Worm (Caenorhabditis elegans) whole organism, midembryonic: ENCODE data around the gene M79.2.

Source experiments
- T22C8.4 ChIP-seq: fragments of 200-800 bp; sonication (Bioruptor generic); IDR thresholded peaks from 2 replicates; pipeline ENCODE4 v1.3.6; 2022; ENCODE audit warnings: missing genetic modification characterization, missing compliant biosample characterization
- cog-1 ChIP-seq: sonication (generic microtip); optimal IDR thresholded peaks from 2 replicates; lab custom pipeline; 2016; ENCODE audit warnings: missing genetic modification characterization, missing compliant biosample characterization
- flt-1 ChIP-seq: fragments of 200-800 bp; sonication (Bioruptor generic); IDR thresholded peaks from 2 replicates; pipeline ENCODE4 v1.3.6; 2022; ENCODE audit warnings: missing genetic modification characterization, missing compliant biosample characterization
- klf-2 ChIP-seq: fragments of 200-800 bp; sonication (Bioruptor generic); conservative IDR thresholded peaks from 2 replicates; pipeline ENCODE4 v1.3.6; 2022; ENCODE audit warnings: missing genetic modification reagents, missing genetic modification characterization, missing compliant biosample characterization
- med-1 ChIP-seq: sonication (generic microtip); optimal IDR thresholded peaks from 2 replicates; lab custom pipeline; 2017; ENCODE audit warnings: missing genetic modification characterization, mild to moderate bottlenecking, missing compliant biosample characterization, antibody characterized with exemption, missing genetic modification reagents; ENCODE audit not compliant: insufficient read depth
- ref-1 ChIP-seq: fragments of 200-800 bp; sonication (Bioruptor generic); conservative IDR thresholded peaks from 2 replicates; pipeline ENCODE4 v1.3.6; 2022; ENCODE audit warnings: missing genetic modification reagents, missing genetic modification characterization, missing compliant biosample characterization
- tab-1 ChIP-seq: fragments of 200-800 bp; sonication (Bioruptor generic); IDR thresholded peaks from 2 replicates; pipeline ENCODE4 v1.3.6; 2022; ENCODE audit warnings: missing genetic modification characterization, missing compliant biosample characterization
- ztf-23 ChIP-seq: fragments of 200-800 bp; sonication (Bioruptor generic); IDR thresholded peaks from 2 replicates; pipeline ENCODE4 v1.3.6; 2022; ENCODE audit warnings: missing genetic modification reagents, missing genetic modification characterization, missing compliant biosample characterization
- ztf-29 ChIP-seq: fragments of 200-800 bp; sonication (Bioruptor generic); IDR thresholded peaks from 2 replicates; pipeline ENCODE4 v1.3.6; 2022; ENCODE audit warnings: missing genetic modification reagents, missing genetic modification characterization, missing compliant biosample characterization

The M79.2 gene

ce11 chrX:10635608-10636007 is 7.0 kb upstream of the M79.2 start, which contains the start of gene daf-12:
Gene daf-12, plus strand, starts transcription at chrX:10635908.
- TF ChIP-seq ref-1 (no peak), tab-1 (GFP tag; lab: Robert Waterston, UW) (no peak), T22C8.4 (GFP tag; lab: Robert Waterston, UW) (no peak), klf-2 (no peak), flt-1 (no peak), med-1 (no peak), ztf-29 (GFP tag; lab: Robert Waterston, UW) (no peak), cog-1 (no peak), ztf-23 (GFP tag; lab: Robert Waterston, UW) (no peak)

DNA sequence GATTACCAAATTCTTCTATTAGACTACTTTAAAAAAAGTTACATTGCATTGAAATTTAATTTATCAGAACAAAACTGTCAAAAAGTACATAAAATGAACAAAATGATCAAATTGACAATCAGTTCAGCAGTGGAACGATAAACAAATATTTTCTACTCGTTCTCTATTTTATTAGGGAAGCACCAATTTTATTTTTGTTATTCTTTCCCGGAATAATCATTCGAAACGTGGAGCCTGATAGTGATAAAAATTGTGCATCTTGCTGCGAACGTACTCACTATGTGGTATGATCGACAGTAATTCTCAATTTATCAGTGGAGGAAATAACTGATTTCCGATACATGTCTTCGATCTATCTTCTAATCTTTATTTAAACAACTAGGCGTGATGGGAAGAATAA is 3.3 kb upstream of the M79.2 start:
- TF ChIP-seq ztf-29 (GFP tag; lab: Robert Waterston, UW) (no peak), T22C8.4 (GFP tag; lab: Robert Waterston, UW) (no peak), ref-1 (no peak), flt-1 (no peak)

ce11 chrX:10630952-10631351 is 2.3 kb upstream of the M79.2 start:
- TF ChIP-seq cog-1 (no peak), T22C8.4 (GFP tag; lab: Robert Waterston, UW) (no peak), ref-1 (no peak), ztf-23 (GFP tag; lab: Robert Waterston, UW) (no peak), klf-2 (no peak), flt-1 (no peak), tab-1 (GFP tag; lab: Robert Waterston, UW) (no peak), med-1 (no peak), ztf-29 (GFP tag; lab: Robert Waterston, UW) (no peak)

DNA sequence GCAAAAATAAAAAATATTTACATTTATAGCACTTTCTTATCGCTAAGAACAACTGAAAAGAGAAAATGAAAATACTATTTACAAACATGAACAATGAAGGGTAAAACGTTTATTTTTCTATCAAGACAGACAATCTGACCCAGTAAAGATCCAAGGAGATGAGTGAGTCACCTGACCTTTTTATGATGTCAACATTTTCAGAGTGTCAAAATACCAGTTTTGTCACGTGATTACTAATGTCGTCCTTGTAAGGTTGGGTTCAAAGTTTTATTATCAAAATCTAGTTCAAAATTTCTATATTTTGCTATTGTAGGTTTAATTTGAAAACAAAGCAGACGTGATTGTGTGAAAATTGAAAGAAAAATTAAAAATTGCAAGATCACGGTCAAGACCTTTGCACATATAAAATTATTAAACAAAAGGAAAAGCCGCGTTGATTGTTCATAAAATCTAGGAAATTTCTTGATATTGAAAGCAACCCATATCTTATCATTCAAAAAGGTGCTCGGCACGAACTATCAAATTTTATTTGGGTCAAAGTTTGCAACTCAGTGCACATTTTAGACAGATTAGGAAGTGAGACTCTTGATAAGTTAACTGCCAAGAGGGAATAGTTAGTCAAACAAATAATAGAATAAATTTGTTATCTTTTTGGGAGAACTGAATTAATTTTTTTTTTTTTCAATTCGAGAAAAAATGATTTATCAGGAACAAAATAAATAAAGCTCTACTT is 1.6 kb upstream of the M79.2 start:
- TF ChIP-seq cog-1 (no peak), flt-1 (no peak), ztf-29 (GFP tag; lab: Robert Waterston, UW) (no peak), T22C8.4 (GFP tag; lab: Robert Waterston, UW) (no peak), klf-2 (no peak), tab-1 (GFP tag; lab: Robert Waterston, UW) (no peak), ref-1 (no peak), med-1 (no peak), ztf-23 (GFP tag; lab: Robert Waterston, UW) (no peak)

ce11 chrX:10629117-10629516 is 510 bp upstream of the M79.2 start:
- TF ChIP-seq flt-1 (no peak), cog-1 (no peak), klf-2 (no peak), tab-1 (GFP tag; lab: Robert Waterston, UW) (no peak), ref-1 (no peak), T22C8.4 (GFP tag; lab: Robert Waterston, UW) (no peak), ztf-29 (GFP tag; lab: Robert Waterston, UW) (no peak), ztf-23 (GFP tag; lab: Robert Waterston, UW) (no peak), med-1 (no peak)

DNA sequence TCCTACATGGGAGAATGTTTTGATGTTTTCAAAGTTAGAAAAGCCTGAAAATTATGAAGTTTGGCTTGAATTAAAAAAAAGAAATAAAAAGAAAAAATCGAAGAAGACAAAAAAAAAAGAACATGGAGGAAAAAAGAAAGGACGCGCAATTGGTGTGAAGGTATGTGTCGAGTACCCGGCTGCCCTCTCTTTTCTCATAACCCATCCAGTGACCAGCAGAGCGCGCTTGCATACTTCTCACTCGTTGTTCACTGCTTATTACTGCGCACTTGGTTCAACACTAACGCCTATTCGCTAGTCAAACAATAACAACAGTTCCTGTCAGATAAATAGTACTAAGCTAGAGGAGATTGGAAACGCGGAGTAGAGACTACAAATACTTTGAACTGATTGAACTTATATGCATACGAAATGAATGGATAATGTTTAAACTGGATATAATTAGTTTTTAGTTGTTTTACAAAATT is 4.4 kb downstream of the M79.2 start, which contains the start of gene abl-1:
abl-1 (minus strand) TSS at position 51 of the 467 bp plus-strand sequence.
- TF ChIP-seq tab-1 (GFP tag; lab: Robert Waterston, UW) (no peak), klf-2 (no peak), ztf-23 (GFP tag; lab: Robert Waterston, UW) (no peak), ref-1 (no peak), cog-1 (no peak), med-1 (no peak), T22C8.4 (GFP tag; lab: Robert Waterston, UW) (no peak), flt-1 (no peak)

DNA sequence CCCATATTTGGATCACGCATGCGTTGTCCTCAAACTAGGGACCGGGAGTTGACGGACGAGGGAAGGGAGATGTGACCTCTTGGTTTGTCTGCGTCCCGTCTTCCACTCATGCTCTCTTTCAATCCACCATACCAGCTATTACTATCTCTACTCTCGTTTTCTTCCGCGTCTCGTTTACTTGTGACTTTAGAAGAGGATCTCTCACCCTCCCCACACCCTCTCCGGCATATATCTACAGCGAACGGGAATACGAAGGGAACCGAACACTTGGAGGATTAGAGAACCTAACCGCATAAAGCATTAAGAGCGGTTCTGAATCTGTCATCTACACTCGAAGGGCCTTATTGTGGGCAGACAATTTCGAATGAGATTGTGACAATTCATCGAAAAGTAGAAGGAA is 5.5 kb downstream of the M79.2 start:
- TF ChIP-seq T22C8.4 (GFP tag; lab: Robert Waterston, UW) = no peak
- no peak for TF ChIP-seq ztf-29 (GFP tag; lab: Robert Waterston, UW)
- no peak for TF ChIP-seq klf-2
- TF ChIP-seq flt-1 = no peak
- TF ChIP-seq tab-1 (GFP tag; lab: Robert Waterston, UW) = no peak
- no peak for TF ChIP-seq ref-1
- no peak for TF ChIP-seq ztf-23 (GFP tag; lab: Robert Waterston, UW)
- no peak for TF ChIP-seq cog-1
- no peak for TF ChIP-seq med-1

ce11 chrX:10622607-10623006 is 6.0 kb downstream of the M79.2 start:
- TF ChIP-seq cog-1 (no peak), T22C8.4 (GFP tag; lab: Robert Waterston, UW) (no peak), med-1 (no peak), klf-2 (no peak), ztf-23 (GFP tag; lab: Robert Waterston, UW) (no peak), tab-1 (GFP tag; lab: Robert Waterston, UW) (no peak), flt-1 (no peak), ztf-29 (GFP tag; lab: Robert Waterston, UW) (no peak), ref-1 (no peak)

DNA sequence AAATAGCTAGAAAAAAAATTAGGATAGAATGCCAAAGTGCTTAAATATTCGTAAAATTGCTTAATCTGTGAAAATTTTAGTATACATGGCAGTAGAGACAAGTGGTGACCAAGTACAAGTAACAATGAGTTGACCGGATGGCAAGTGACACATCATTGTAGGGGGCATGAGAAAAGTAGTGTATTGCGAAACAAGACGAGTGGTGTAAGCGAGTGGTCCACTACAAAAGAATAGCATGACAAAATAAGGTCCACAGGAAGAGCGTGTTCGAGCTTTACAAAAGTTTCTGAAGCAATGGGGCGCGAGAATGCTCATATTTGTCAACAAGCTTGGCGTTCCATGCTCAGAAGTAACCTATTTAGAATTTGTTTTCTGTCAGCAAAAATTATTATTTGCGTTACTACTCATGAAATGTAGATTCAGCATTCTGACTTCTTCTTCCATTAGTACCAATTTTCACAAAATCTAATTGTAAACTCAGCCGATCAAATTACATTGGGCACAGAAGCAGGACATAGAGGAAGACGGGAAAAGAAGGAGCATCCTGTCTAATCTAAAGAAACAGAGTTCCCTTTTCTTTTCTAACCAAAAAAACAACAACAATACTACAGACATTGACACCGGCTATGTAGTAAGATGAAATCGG is 8.9 kb downstream of the M79.2 start:
- no peak for TF ChIP-seq klf-2
- TF ChIP-seq ztf-23 (GFP tag; lab: Robert Waterston, UW) = no peak
- no peak for TF ChIP-seq T22C8.4 (GFP tag; lab: Robert Waterston, UW)
- TF ChIP-seq cog-1 = no peak
- TF ChIP-seq flt-1 = no peak

DNA sequence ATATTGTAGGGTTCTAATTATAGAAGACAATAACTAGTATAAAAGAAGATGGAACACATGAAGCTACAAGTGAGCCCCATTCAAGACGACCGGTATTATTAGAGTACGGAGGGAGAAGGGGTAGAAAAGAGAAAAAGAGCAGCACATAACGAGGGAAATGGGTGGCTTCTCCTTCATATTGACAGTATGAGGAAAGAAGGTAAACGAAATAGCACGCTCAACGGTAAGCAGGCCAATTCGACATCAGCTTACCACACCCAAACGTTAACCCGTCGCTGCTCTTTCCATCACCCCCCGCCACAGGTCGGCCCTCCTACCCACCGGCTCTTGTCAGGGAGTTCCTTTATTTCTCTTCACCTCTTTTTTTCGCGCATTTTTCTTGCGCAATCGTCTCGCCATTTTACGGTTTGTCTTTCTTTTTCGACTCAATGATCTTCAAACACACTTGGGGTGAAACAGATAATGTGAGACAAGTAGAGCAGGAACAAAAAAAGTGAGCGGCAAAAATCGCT is 9.9 kb downstream of the M79.2 start:
- no peak for TF ChIP-seq ref-1
- TF ChIP-seq ztf-29 (GFP tag; lab: Robert Waterston, UW) = no peak
- TF ChIP-seq ztf-23 (GFP tag; lab: Robert Waterston, UW) = no peak
- no peak for TF ChIP-seq tab-1 (GFP tag; lab: Robert Waterston, UW)
- TF ChIP-seq flt-1 = no peak
- TF ChIP-seq cog-1 = no peak
- TF ChIP-seq T22C8.4 (GFP tag; lab: Robert Waterston, UW) = no peak
- no peak for TF ChIP-seq klf-2
- TF ChIP-seq med-1 = no peak
